Fruit fly (Drosophila melanogaster) whole organism, prepupa: Measurements from ENCODE around the gene Cnx99A.
A peak's percentile ranks its signal among the peaks of the same experiment; 100 is the strongest.

Experiments used
- Blimp-1 ChIP-seq: fragments of 200-800 bp; sonication (Bioruptor generic); optimal IDR thresholded peaks from 3 replicates; lab custom pipeline; 2017; ENCODE audit warnings: missing biosample characterization, missing genetic modification characterization, mild to moderate bottlenecking, moderate library complexity, missing genetic modification reagents
- CG10669 ChIP-seq: fragments of 200-800 bp; sonication (Bioruptor generic); optimal IDR thresholded peaks from 3 replicates; lab custom pipeline; 2018; ENCODE audit warnings: missing biosample characterization, mild to moderate bottlenecking, missing genetic modification characterization, moderate library complexity
- CG11294 ChIP-seq: fragments of 200-800 bp; sonication (Bioruptor generic); IDR thresholded peaks from 2 replicates; pipeline ENCODE4 v1.3.6; 2022; ENCODE audit warnings: missing biosample characterization, missing genetic modification characterization
- CG11762 ChIP-seq: fragments of 200-800 bp; sonication (Bioruptor generic); optimal IDR thresholded peaks from 3 replicates; lab custom pipeline; 2016; ENCODE audit warnings: missing biosample characterization, missing genetic modification characterization; ENCODE audit not compliant: insufficient read depth
- CG11902 ChIP-seq: fragments of 200-800 bp; sonication (Bioruptor generic); optimal IDR thresholded peaks from 3 replicates; lab custom pipeline; 2016; ENCODE audit warnings: missing biosample characterization, missing genetic modification characterization
- CG15336 ChIP-seq: fragments of 200-800 bp; sonication (Bioruptor generic); IDR thresholded peaks from 2 replicates; pipeline ENCODE4 v1.3.6; 2022; ENCODE audit warnings: missing biosample characterization, missing genetic modification characterization
- CG16779 ChIP-seq: fragments of 200-800 bp; sonication (Bioruptor generic); optimal IDR thresholded peaks from 3 replicates; lab custom pipeline; 2017; ENCODE audit warnings: missing biosample characterization, mild to moderate bottlenecking, missing genetic modification characterization
- CG3032 ChIP-seq: fragments of 200-800 bp; optimal IDR thresholded peaks from 2 replicates; lab custom pipeline; 2019; ENCODE audit warnings: missing biosample characterization, mild to moderate bottlenecking, missing genetic modification characterization, moderate library complexity
- CG31627 ChIP-seq: fragments of 200-800 bp; sonication (Bioruptor generic); optimal IDR thresholded peaks from 3 replicates; lab custom pipeline; 2016; ENCODE audit warnings: missing biosample characterization, missing genetic modification characterization
- CG32006 ChIP-seq: fragments of 200-800 bp; sonication (Bioruptor generic); optimal IDR thresholded peaks from 3 replicates; lab custom pipeline; 2017; ENCODE audit warnings: missing biosample characterization, mild to moderate bottlenecking, missing genetic modification characterization
- CG3919 ChIP-seq: fragments of 200-800 bp; sonication (Bioruptor generic); optimal IDR thresholded peaks from 3 replicates; lab custom pipeline; 2016; ENCODE audit warnings: missing biosample characterization, missing genetic modification characterization
- CG4318 ChIP-seq: fragments of 200-800 bp; sonication (Bioruptor generic); optimal IDR thresholded peaks from 3 replicates; lab custom pipeline; 2017; ENCODE audit warnings: missing biosample characterization, mild to moderate bottlenecking, missing genetic modification characterization
- CG6163 ChIP-seq: fragments of 200-800 bp; sonication (Bioruptor generic); IDR thresholded peaks from 3 replicates; pipeline ENCODE4 v1.3.6; 2022; ENCODE audit warnings: missing biosample characterization, missing genetic modification characterization
- CG6792 ChIP-seq: fragments of 200-800 bp; sonication (Bioruptor generic); optimal IDR thresholded peaks from 3 replicates; lab custom pipeline; 2016; ENCODE audit warnings: missing biosample characterization, missing genetic modification characterization
- CG6808 ChIP-seq: fragments of 200-800 bp; sonication (Bioruptor generic); optimal IDR thresholded peaks from 3 replicates; lab custom pipeline; 2017; ENCODE audit warnings: missing biosample characterization, missing genetic modification characterization, mild to moderate bottlenecking, moderate library complexity, missing genetic modification reagents
- CG6854 ChIP-seq: fragments of 200-800 bp; sonication (Bioruptor generic); optimal IDR thresholded peaks from 2 replicates; lab custom pipeline; 2017; ENCODE audit warnings: missing biosample characterization, mild to moderate bottlenecking, missing genetic modification characterization
- CG8119 ChIP-seq: fragments of 200-800 bp; sonication (Bioruptor generic); IDR thresholded peaks from 3 replicates; pipeline ENCODE4 v1.3.6; 2022; ENCODE audit warnings: missing biosample characterization, missing genetic modification characterization
- CG8319 ChIP-seq: fragments of 200-800 bp; sonication (Bioruptor generic); optimal IDR thresholded peaks from 3 replicates; lab custom pipeline; 2016; ENCODE audit warnings: missing biosample characterization, missing genetic modification characterization
- CG8632 ChIP-seq: fragments of 200-800 bp; sonication (Bioruptor generic); optimal IDR thresholded peaks from 3 replicates; lab custom pipeline; 2016; ENCODE audit warnings: missing biosample characterization, missing genetic modification characterization
- Eip75B ChIP-seq: fragments of 200-800 bp; sonication (Bioruptor generic); optimal IDR thresholded peaks from 3 replicates; lab custom pipeline; 2016; ENCODE audit warnings: missing biosample characterization, missing genetic modification characterization
- Eip78C ChIP-seq: fragments of 200-800 bp; sonication (Bioruptor generic); peaks from one replicate; lab custom pipeline; 2016; ENCODE audit warnings: missing biosample characterization, missing genetic modification characterization
- Eip93F ChIP-seq: fragments of 200-800 bp; sonication (Bioruptor generic); optimal IDR thresholded peaks from 2 replicates; lab custom pipeline; 2016; ENCODE audit warnings: missing biosample characterization, mild to moderate bottlenecking, missing genetic modification characterization
- Ets21C ChIP-seq: fragments of 200-800 bp; sonication (Bioruptor generic); optimal IDR thresholded peaks from 3 replicates; lab custom pipeline; 2016; ENCODE audit warnings: missing biosample characterization, missing genetic modification characterization
- Ets96B ChIP-seq: fragments of 200-800 bp; optimal IDR thresholded peaks from 2 replicates; lab custom pipeline; 2019; ENCODE audit warnings: missing biosample characterization, mild to moderate bottlenecking, missing genetic modification characterization, moderate library complexity
- Gug ChIP-seq: fragments of 200-800 bp; sonication (Bioruptor generic); IDR thresholded peaks from 2 replicates; pipeline ENCODE4 v1.3.6; 2022; ENCODE audit warnings: missing biosample characterization, missing genetic modification characterization
- Hr39 ChIP-seq: fragments of 200-800 bp; sonication (Bioruptor generic); optimal IDR thresholded peaks from 2 replicates; lab custom pipeline; 2016; ENCODE audit warnings: missing biosample characterization, missing genetic modification characterization
- Hr4 ChIP-seq: fragments of 200-800 bp; sonication (Bioruptor generic); optimal IDR thresholded peaks from 3 replicates; lab custom pipeline; 2016; ENCODE audit warnings: missing biosample characterization, missing genetic modification characterization
- OdsH ChIP-seq: fragments of 200-800 bp; sonication (Bioruptor generic); optimal IDR thresholded peaks from 3 replicates; lab custom pipeline; 2016; ENCODE audit warnings: missing biosample characterization, missing genetic modification characterization
- Smox ChIP-seq: fragments of 200-800 bp; sonication (Bioruptor generic); optimal IDR thresholded peaks from 3 replicates; lab custom pipeline; 2016; ENCODE audit warnings: missing biosample characterization, missing genetic modification characterization
- Sox102F ChIP-seq: fragments of 200-800 bp; sonication (Bioruptor generic); optimal IDR thresholded peaks from 2 replicates; lab custom pipeline; 2016; ENCODE audit warnings: missing biosample characterization, mild to moderate bottlenecking, missing genetic modification characterization
- Sox15 ChIP-seq: fragments of 200-800 bp; sonication (Bioruptor generic); optimal IDR thresholded peaks from 3 replicates; lab custom pipeline; 2016; ENCODE audit warnings: missing biosample characterization, missing genetic modification characterization
- acj6 ChIP-seq: fragments of 200-800 bp; sonication (Bioruptor generic); optimal IDR thresholded peaks from 3 replicates; lab custom pipeline; 2016; ENCODE audit warnings: missing biosample characterization, missing genetic modification characterization
- dac ChIP-seq: fragments of 200-800 bp; sonication (Bioruptor generic); optimal IDR thresholded peaks from 2 replicates; lab custom pipeline; 2017; ENCODE audit warnings: missing biosample characterization, mild to moderate bottlenecking, missing genetic modification characterization
- dsx ChIP-seq: fragments of 200-800 bp; optimal IDR thresholded peaks from 3 replicates; lab custom pipeline; 2019; ENCODE audit warnings: missing biosample characterization, mild to moderate bottlenecking, missing genetic modification characterization, moderate library complexity; ENCODE audit not compliant: poor library complexity, severe bottlenecking
- eg ChIP-seq: fragments of 200-800 bp; sonication (Bioruptor generic); IDR thresholded peaks from 3 replicates; pipeline ENCODE4 v1.3.6; 2022; ENCODE audit warnings: missing biosample characterization, missing genetic modification characterization
- esn ChIP-seq: fragments of 200-800 bp; sonication (Bioruptor generic); optimal IDR thresholded peaks from 2 replicates; lab custom pipeline; 2016; ENCODE audit warnings: missing biosample characterization, mild to moderate bottlenecking, missing genetic modification characterization, moderate library complexity
- fd85E ChIP-seq: fragments of 200-800 bp; sonication (Bioruptor generic); optimal IDR thresholded peaks from 3 replicates; lab custom pipeline; 2016; ENCODE audit warnings: missing biosample characterization, missing genetic modification characterization
- fkh ChIP-seq: fragments of 200-800 bp; sonication (Bioruptor generic); optimal IDR thresholded peaks from 3 replicates; lab custom pipeline; 2017; ENCODE audit warnings: missing biosample characterization, mild to moderate bottlenecking, missing genetic modification characterization, moderate library complexity
- lz ChIP-seq: fragments of 200-800 bp; sonication (Bioruptor generic); optimal IDR thresholded peaks from 3 replicates; lab custom pipeline; 2016; ENCODE audit warnings: missing biosample characterization, missing genetic modification characterization
- net ChIP-seq: fragments of 200-800 bp; sonication (Bioruptor generic); optimal IDR thresholded peaks from 3 replicates; lab custom pipeline; 2016; ENCODE audit warnings: missing biosample characterization, missing genetic modification characterization
- pdm3 ChIP-seq: fragments of 200-800 bp; sonication (Bioruptor generic); optimal IDR thresholded peaks from 3 replicates; lab custom pipeline; 2016; ENCODE audit warnings: missing biosample characterization, missing genetic modification characterization
- spab ChIP-seq: fragments of 200-800 bp; sonication (Bioruptor generic); optimal IDR thresholded peaks from 2 replicates; lab custom pipeline; 2017; ENCODE audit warnings: missing biosample characterization, mild to moderate bottlenecking, missing genetic modification characterization, missing genetic modification reagents
- ss ChIP-seq, 2 experiments: fragments of 200-800 bp; sonication (Bioruptor generic); optimal IDR thresholded peaks; 2 replicates in 1 of 2; 3 replicates in 1 of 2; lab custom pipeline; 2017 to 2018; ENCODE audit warnings: mild to moderate bottlenecking in 2 of 2, missing biosample characterization in 2 of 2, missing genetic modification characterization in 2 of 2, moderate library complexity in 1 of 2
- svp ChIP-seq: fragments of 200-800 bp; sonication (Bioruptor generic); peaks from one replicate; lab custom pipeline; 2016; ENCODE audit warnings: missing biosample characterization, missing genetic modification characterization
- topi ChIP-seq: fragments of 200-800 bp; sonication (Bioruptor generic); optimal IDR thresholded peaks from 3 replicates; lab custom pipeline; 2016; ENCODE audit warnings: missing biosample characterization, missing genetic modification characterization

Cnx99A gene

dm6 chr3R:29328607-29329006 lies 9.2 kb upstream of the Cnx99A start:
- TF ChIP-seq net (GFP tag; lab: Kevin White, UChicago) (no peak), CG6854 (no peak), eg (GFP tag; lab: Robert Waterston, UW) (0 out of 3 replicates have a peak, but pooled peaks have one; percentile 14), Hr39 (GFP tag; lab: Kevin White, UChicago) (no peak)

- TF ChIP-seq Gug (GFP tag; lab: Robert Waterston, UW) (0 out of 2 replicates have a peak, but pooled peaks have one; percentile 24), CG11294 (GFP tag; lab: Robert Waterston, UW) (0 out of 2 replicates have a peak, but pooled peaks have one; percentile 11), ss (GFP tag; optimal IDR thresholded peaks at IDR 0.05; lab: Kevin White, UChicago) (no peak), lz (GFP tag; lab: Kevin White, UChicago) (no peak), fd85E (GFP tag; lab: Kevin White, UChicago) (no peak), pdm3 (peak; percentile 9), Hr39 (GFP tag; lab: Kevin White, UChicago) (no peak), CG3032 (no peak), acj6 (GFP tag; lab: Kevin White, UChicago) (peak; percentile 2), svp (GFP tag; lab: Kevin White, UChicago) (peak; percentile 26), eg (GFP tag; lab: Robert Waterston, UW) (peak; percentile 47; the same call in 1 of the 3 replicates), dsx (GFP tag; lab: Kevin White, UChicago) (no peak), CG6163 (0 out of 3 replicates have a peak, but pooled peaks have one; percentile 29), Ets21C (GFP tag; lab: Kevin White, UChicago) (no peak), spab (GFP tag; lab: Kevin White, UChicago) (no peak), Eip75B (GFP tag; lab: Kevin White, UChicago) (no peak), CG15336 (GFP tag; lab: Robert Waterston, UW) (no peak), CG31627 (GFP tag; lab: Kevin White, UChicago) (no peak), CG11902 (GFP tag; lab: Kevin White, UChicago) (no peak), Hr4 (peak; percentile 14), topi (GFP tag; lab: Kevin White, UChicago) (no peak), CG4318 (no peak), Eip78C (peak; percentile 62), CG32006 (GFP tag; lab: Kevin White, UChicago) (peak; percentile 24)
Measured at dm6 chr3R:29322637-29323036, 3.2 kb upstream of the Cnx99A start.

- peak; percentile 7 for TF ChIP-seq Smox (GFP tag; lab: Kevin White, UChicago)
- TF ChIP-seq acj6 (GFP tag; lab: Kevin White, UChicago): peak; percentile 53
- TF ChIP-seq dsx (GFP tag; lab: Kevin White, UChicago): peak; percentile 23
- TF ChIP-seq CG6792 (GFP tag; lab: Kevin White, UChicago): peak; percentile 35
- peak; percentile 83 for TF ChIP-seq Eip78C
- TF ChIP-seq net (GFP tag; lab: Kevin White, UChicago): peak; percentile 21
- TF ChIP-seq Gug (GFP tag; lab: Robert Waterston, UW): peak; percentile 65
- TF ChIP-seq topi (GFP tag; lab: Kevin White, UChicago): peak; percentile 27
- TF ChIP-seq CG8632 (GFP tag; lab: Kevin White, UChicago): peak; percentile 27
- peak; percentile 7 for TF ChIP-seq CG11902 (GFP tag; lab: Kevin White, UChicago)
- TF ChIP-seq Ets96B: peak; percentile 25
- no peak for TF ChIP-seq CG16779 (tag; lab: Kevin White, UChicago)
- peak; percentile 8 for TF ChIP-seq Ets21C (GFP tag; lab: Kevin White, UChicago)
- TF ChIP-seq CG8319: no peak
- TF ChIP-seq OdsH (GFP tag; lab: Kevin White, UChicago): peak; percentile 56
- no peak for TF ChIP-seq Eip93F (GFP tag; lab: Kevin White, UChicago)
- TF ChIP-seq esn (GFP tag; lab: Kevin White, UChicago): peak; percentile 29
- TF ChIP-seq Blimp-1: no peak
- TF ChIP-seq pdm3: peak; percentile 58
- TF ChIP-seq CG3919 (GFP tag; lab: Kevin White, UChicago): peak; percentile 36
- peak; percentile 87 for TF ChIP-seq CG8119 (GFP tag; lab: Robert Waterston, UW)
- no peak for TF ChIP-seq spab (GFP tag; lab: Kevin White, UChicago)
- peak; percentile 34 for TF ChIP-seq CG3032
- peak; percentile 28 for TF ChIP-seq Eip75B (GFP tag; lab: Kevin White, UChicago)
- peak; percentile 38 for TF ChIP-seq Sox15 (GFP tag; lab: Kevin White, UChicago)
- TF ChIP-seq CG15336 (GFP tag; lab: Robert Waterston, UW): peak; percentile 79
- TF ChIP-seq dac: peak; percentile 65
- TF ChIP-seq Sox102F: no peak
- peak; percentile 17 for TF ChIP-seq CG10669 (GFP tag; lab: Kevin White, UChicago)
- TF ChIP-seq CG6808: peak; percentile 28
- TF ChIP-seq fkh: peak; percentile 87
- peak; percentile 71 for TF ChIP-seq CG11294 (GFP tag; lab: Robert Waterston, UW)
- peak; percentile 32 for TF ChIP-seq CG11762 (GFP tag; lab: Kevin White, UChicago)
Measured at dm6 chr3R:29318673-29319072, 771 bp downstream of the Cnx99A start.
